Fruit fly (Drosophila melanogaster) whole organism, embryonic: ENCODE results near the gene CG34265.
A peak's percentile ranks its signal among the peaks of the same experiment; 100 is the strongest.

Experiments
- Adf1 ChIP-seq: fragments of 200-800 bp; sonication (Bioruptor generic); IDR thresholded peaks from 2 replicates; pipeline ENCODE4 v1.3.6; 2022; ENCODE audit warnings: missing biosample characterization, missing genetic modification characterization
- CG12104 ChIP-seq: fragments of 200-800 bp; sonication (Bioruptor generic); optimal IDR thresholded peaks from 3 replicates; lab custom pipeline; 2016; ENCODE audit warnings: missing biosample characterization, missing genetic modification characterization
- CG12769 ChIP-seq: fragments of 200-800 bp; sonication (Bioruptor generic); optimal IDR thresholded peaks from 2 replicates; lab custom pipeline; 2019; ENCODE audit warnings: missing biosample characterization, mild to moderate bottlenecking, missing genetic modification characterization, moderate library complexity
- CG13424 ChIP-seq: fragments of 200-800 bp; sonication (Bioruptor generic); optimal IDR thresholded peaks from 2 replicates; lab custom pipeline; 2019; ENCODE audit warnings: missing biosample characterization, mild to moderate bottlenecking, missing genetic modification characterization, moderate library complexity
- CG13894 ChIP-seq: fragments of 200-800 bp; sonication (Bioruptor generic); optimal IDR thresholded peaks from 3 replicates; lab custom pipeline; 2018; ENCODE audit warnings: missing biosample characterization, mild to moderate bottlenecking, missing genetic modification characterization, moderate library complexity
- CG14014 ChIP-seq: fragments of 200-800 bp; sonication (Bioruptor generic); IDR thresholded peaks from 2 replicates; pipeline ENCODE4 v1.3.6; 2022; ENCODE audit warnings: missing biosample characterization, missing genetic modification characterization
- CG14965 ChIP-seq: fragments of 200-800 bp; sonication (Bioruptor generic); optimal IDR thresholded peaks from 2 replicates; lab custom pipeline; 2016; ENCODE audit warnings: missing biosample characterization, missing genetic modification characterization, borderline replicate concordance
- CG1602 ChIP-seq: fragments of 200-800 bp; sonication (Bioruptor generic); optimal IDR thresholded peaks from 3 replicates; lab custom pipeline; 2016; ENCODE audit warnings: missing biosample characterization, missing genetic modification characterization
- CG2116 ChIP-seq: fragments of 200-800 bp; sonication (Bioruptor generic); optimal IDR thresholded peaks from 3 replicates; lab custom pipeline; 2018; ENCODE audit warnings: missing biosample characterization, mild to moderate bottlenecking, missing genetic modification characterization
- CG33213 ChIP-seq: fragments of 200-800 bp; sonication (Bioruptor generic); optimal IDR thresholded peaks from 3 replicates; lab custom pipeline; 2016; ENCODE audit warnings: missing biosample characterization, missing genetic modification characterization
- CG4730 ChIP-seq: fragments of 200-800 bp; sonication (Bioruptor generic); IDR thresholded peaks from 2 replicates; pipeline ENCODE4 v1.3.6; 2022; ENCODE audit warnings: missing biosample characterization, missing genetic modification characterization
- CG5953 ChIP-seq: fragments of 200-800 bp; sonication (Bioruptor generic); IDR thresholded peaks from 2 replicates; pipeline ENCODE4 v1.3.6; 2022; ENCODE audit warnings: missing biosample characterization, missing genetic modification characterization
- CG8944 ChIP-seq: fragments of 200-800 bp; sonication (Bioruptor generic); optimal IDR thresholded peaks from 3 replicates; lab custom pipeline; 2016; ENCODE audit warnings: missing biosample characterization, missing genetic modification characterization
- CG9797 ChIP-seq: fragments of 200-800 bp; sonication (Bioruptor generic); optimal IDR thresholded peaks from 3 replicates; lab custom pipeline; 2018; ENCODE audit warnings: missing biosample characterization, mild to moderate bottlenecking, missing genetic modification characterization
- CG9932 ChIP-seq: fragments of 200-800 bp; sonication (Bioruptor generic); IDR thresholded peaks from 2 replicates; pipeline ENCODE4 v1.3.6; 2022; ENCODE audit warnings: missing biosample characterization, missing genetic modification characterization
- CoRest ChIP-seq: fragments of 200-800 bp; sonication (Bioruptor generic); optimal IDR thresholded peaks from 3 replicates; lab custom pipeline; 2018; ENCODE audit warnings: missing biosample characterization, mild to moderate bottlenecking, missing genetic modification characterization, moderate library complexity
- Dfd ChIP-seq, 2 experiments: fragments of >200 bp; optimal IDR thresholded peaks; 2 replicates each; lab custom pipeline; 2017; ENCODE audit warnings: missing biosample characterization in 2 of 2, missing genetic modification characterization in 2 of 2
- HLH4C ChIP-seq: fragments of 200-800 bp; sonication (Bioruptor generic); IDR thresholded peaks from 3 replicates; pipeline ENCODE4 v1.3.6; 2022; ENCODE audit warnings: missing biosample characterization, missing genetic modification characterization; ENCODE audit not compliant: partially characterized antibody
- Hand ChIP-seq: fragments of 200-800 bp; sonication (Bioruptor generic); optimal IDR thresholded peaks from 2 replicates; lab custom pipeline; 2017; ENCODE audit warnings: mild to moderate bottlenecking, missing biosample characterization, missing genetic modification reagents, missing genetic modification characterization
- Hmx ChIP-seq: fragments of 200-800 bp; sonication (Bioruptor generic); optimal IDR thresholded peaks from 2 replicates; lab custom pipeline; 2016; ENCODE audit warnings: missing biosample characterization, missing genetic modification characterization
- Hr51 ChIP-seq, 2 experiments: fragments of 200-800 bp; sonication (Bioruptor generic); optimal IDR thresholded peaks; 2 replicates in 1 of 2; 3 replicates in 1 of 2; lab custom pipeline; 2016 to 2018; ENCODE audit warnings: missing biosample characterization in 2 of 2, missing genetic modification characterization in 2 of 2, mild to moderate bottlenecking in 1 of 2, moderate library complexity in 1 of 2
- MTF-1 ChIP-seq: fragments of 200-800 bp; sonication (Bioruptor generic); optimal IDR thresholded peaks from 2 replicates; lab custom pipeline; 2018; ENCODE audit warnings: missing biosample characterization, mild to moderate bottlenecking, missing genetic modification characterization, borderline replicate concordance
- Nf-YC ChIP-seq: fragments of 200-800 bp; optimal IDR thresholded peaks from 3 replicates; lab custom pipeline; 2019; ENCODE audit warnings: missing biosample characterization, mild to moderate bottlenecking, missing genetic modification characterization, moderate library complexity
- NfI ChIP-seq: fragments of 200-800 bp; sonication (Bioruptor generic); optimal IDR thresholded peaks from 3 replicates; lab custom pipeline; 2018; ENCODE audit warnings: missing biosample characterization, mild to moderate bottlenecking, missing genetic modification characterization, moderate library complexity
- Opbp ChIP-seq: fragments of 200-800 bp; sonication (Bioruptor generic); IDR thresholded peaks from 3 replicates; pipeline ENCODE4 v1.3.6; 2022; ENCODE audit warnings: missing biosample characterization, missing genetic modification characterization; ENCODE audit not compliant: partially characterized antibody
- PHDP ChIP-seq: fragments of 200-800 bp; sonication (Bioruptor generic); optimal IDR thresholded peaks from 3 replicates; lab custom pipeline; 2018; ENCODE audit warnings: missing biosample characterization, mild to moderate bottlenecking, missing genetic modification characterization, moderate library complexity
- Scr ChIP-seq: fragments of 200-800 bp; sonication (Bioruptor generic); IDR thresholded peaks from 2 replicates; pipeline ENCODE4 v1.3.6; 2022; ENCODE audit warnings: missing biosample characterization, missing genetic modification characterization; ENCODE audit not compliant: partially characterized antibody
- Stat92E ChIP-seq, 3 experiments: fragments of >200 bp in 2 of 3; fragments of 200-800 bp in 1 of 3; sonication (Bioruptor generic) in 1 of 3; optimal IDR thresholded peaks; 2 replicates each; lab custom pipeline; 2017 to 2019; ENCODE audit warnings: missing biosample characterization in 3 of 3, missing genetic modification characterization in 3 of 3, mild to moderate bottlenecking in 1 of 3, moderate library complexity in 1 of 3
- Taf1 ChIP-seq: fragments of 200-800 bp; sonication (Bioruptor generic); IDR thresholded peaks from 2 replicates; pipeline ENCODE4 v1.3.6; 2022; ENCODE audit warnings: missing biosample characterization, missing genetic modification characterization
- chm ChIP-seq: fragments of 200-800 bp; sonication (Bioruptor generic); IDR thresholded peaks from 2 replicates; pipeline ENCODE4 v1.3.6; 2022; ENCODE audit warnings: missing biosample characterization, missing genetic modification characterization
- dpn ChIP-seq, 2 experiments: fragments of 200-800 bp; sonication (Bioruptor generic); optimal IDR thresholded peaks; 3 replicates each; lab custom pipeline; 2016; ENCODE audit warnings: missing biosample characterization in 2 of 2, missing genetic modification characterization in 2 of 2
- en ChIP-seq: fragments of 200-800 bp; sonication (Bioruptor generic); optimal IDR thresholded peaks from 2 replicates; lab custom pipeline; 2016; ENCODE audit warnings: missing biosample characterization, missing genetic modification characterization
- ewg ChIP-seq: fragments of 200-800 bp; sonication (Bioruptor generic); optimal IDR thresholded peaks from 3 replicates; lab custom pipeline; 2017; ENCODE audit warnings: mild to moderate bottlenecking, missing biosample characterization, missing genetic modification reagents, missing genetic modification characterization
- gro ChIP-seq: fragments of 200-800 bp; sonication (Bioruptor generic); optimal IDR thresholded peaks from 2 replicates; lab custom pipeline; 2016; ENCODE audit warnings: missing biosample characterization, missing genetic modification characterization
- hkb ChIP-seq, 2 experiments: fragments of 200-800 bp in 1 of 2; fragments of >200 bp in 1 of 2; sonication (Bioruptor generic) in 1 of 2; IDR thresholded peaks in 1 of 2; optimal IDR thresholded peaks in 1 of 2; 2 replicates each; pipeline versions ENCODE4 v1.3.6 to Lab custom; 2017 to 2022; ENCODE audit warnings: missing biosample characterization in 1 of 2, missing genetic modification characterization in 1 of 2
- hth ChIP-seq: fragments of >200 bp; optimal IDR thresholded peaks from 2 replicates; lab custom pipeline; 2017; ENCODE audit warnings: inconsistent platforms
- lov ChIP-seq, 2 experiments: fragments of 200-800 bp in 1 of 2; fragments of >200 bp in 1 of 2; sonication (Bioruptor generic) in 1 of 2; IDR thresholded peaks in 1 of 2; optimal IDR thresholded peaks in 1 of 2; 2 replicates in 1 of 2; 3 replicates in 1 of 2; pipeline versions ENCODE4 v1.3.6 to Lab custom; 2017 to 2022; ENCODE audit warnings: missing biosample characterization in 1 of 2, missing genetic modification characterization in 1 of 2
- oc ChIP-seq: fragments of 200-800 bp; sonication (Bioruptor generic); optimal IDR thresholded peaks from 2 replicates; lab custom pipeline; 2018; ENCODE audit warnings: missing biosample characterization, mild to moderate bottlenecking, missing genetic modification characterization, moderate library complexity
- phol ChIP-seq: fragments of 200-800 bp; sonication (Bioruptor generic); optimal IDR thresholded peaks from 3 replicates; lab custom pipeline; 2018; ENCODE audit warnings: missing biosample characterization, mild to moderate bottlenecking, missing genetic modification characterization, moderate library complexity
- pita ChIP-seq: fragments of 200-800 bp; sonication (Bioruptor generic); optimal IDR thresholded peaks from 2 replicates; lab custom pipeline; 2017; ENCODE audit warnings: missing biosample characterization, mild to moderate bottlenecking, missing genetic modification characterization
- prd ChIP-seq, 3 experiments: fragments of >200 bp in 2 of 3; fragments of 200-800 bp in 1 of 3; sonication (Bioruptor generic) in 1 of 3; optimal IDR thresholded peaks in 2 of 3; IDR thresholded peaks in 1 of 3; 2 replicates in 2 of 3; 3 replicates in 1 of 3; pipeline versions ENCODE4 v1.3.6 to Lab custom; 2017 to 2022; ENCODE audit warnings: missing biosample characterization in 1 of 3, missing genetic modification characterization in 1 of 3
- psq ChIP-seq: fragments of 200-800 bp; sonication (Bioruptor generic); optimal IDR thresholded peaks from 2 replicates; lab custom pipeline; 2017; ENCODE audit warnings: missing biosample characterization, missing genetic modification characterization
- ranshi ChIP-seq: fragments of 200-800 bp; sonication (Bioruptor generic); IDR thresholded peaks from 2 replicates; pipeline ENCODE4 v1.3.6; 2022; ENCODE audit warnings: missing biosample characterization, missing genetic modification characterization
- ro ChIP-seq: fragments of 200-800 bp; sonication (Bioruptor generic); IDR thresholded peaks from 2 replicates; pipeline ENCODE4 v1.3.6; 2022; ENCODE audit warnings: missing biosample characterization, missing genetic modification characterization
- sc ChIP-seq, 3 experiments: fragments of >200 bp in 2 of 3; fragments of 200-800 bp in 1 of 3; sonication (Bioruptor generic) in 1 of 3; optimal IDR thresholded peaks; 2 replicates in 2 of 3; 3 replicates in 1 of 3; lab custom pipeline; 2017; ENCODE audit warnings: mild to moderate bottlenecking in 1 of 3, missing biosample characterization in 1 of 3, missing genetic modification characterization in 1 of 3, missing genetic modification reagents in 1 of 3
- sima ChIP-seq: fragments of 200-800 bp; sonication (Bioruptor generic); optimal IDR thresholded peaks from 2 replicates; lab custom pipeline; 2016; ENCODE audit warnings: missing biosample characterization, missing genetic modification characterization
- toy ChIP-seq: fragments of 200-800 bp; sonication (Bioruptor generic); IDR thresholded peaks from 2 replicates; pipeline ENCODE4 v1.3.6; 2022; ENCODE audit warnings: missing biosample characterization, missing genetic modification characterization
- unpg ChIP-seq: fragments of 200-800 bp; sonication (Bioruptor generic); optimal IDR thresholded peaks from 3 replicates; lab custom pipeline; 2018; ENCODE audit warnings: missing biosample characterization, mild to moderate bottlenecking, missing genetic modification characterization, moderate library complexity

CG34265 gene

dm6 chr3L:3305430-3305829, 37.2 kb downstream of the CG34265 start (continued):
- no peak for TF ChIP-seq Hand (GFP tag; lab: Kevin White, UChicago)
- no peak for TF ChIP-seq sc (optimal IDR thresholded peaks at IDR 0.05; lab: Kevin White, UChicago)
- peak; percentile 61 for TF ChIP-seq sc (GFP tag; optimal IDR thresholded peaks at IDR 0.05; lab: Kevin White, UChicago)
- TF ChIP-seq CG2116, result no peak
- TF ChIP-seq sima (GFP tag; lab: Kevin White, UChicago), result no peak
- TF ChIP-seq MTF-1 (GFP tag; lab: Kevin White, UChicago), result no peak
- no peak for TF ChIP-seq ewg (GFP tag; lab: Kevin White, UChicago)
- TF ChIP-seq CG33213 (GFP tag; lab: Kevin White, UChicago), result peak; percentile 47
- no peak for TF ChIP-seq CG4730 (GFP tag; lab: Robert Waterston, UW)
- no peak for TF ChIP-seq Hmx (GFP tag; lab: Kevin White, UChicago)
- no peak for TF ChIP-seq hkb (optimal IDR thresholded peaks at IDR 0.05; lab: Kevin White, UChicago)
- no peak for TF ChIP-seq hkb (GFP tag; IDR thresholded peaks at IDR 0.05; lab: Robert Waterston, UW)
- TF ChIP-seq CoRest (tag; lab: Kevin White, UChicago), result peak; percentile 19
- TF ChIP-seq Taf1 (GFP tag; lab: Robert Waterston, UW), result no peak
- no peak for TF ChIP-seq pita (GFP tag; lab: Kevin White, UChicago)
- peak; percentile 75 for TF ChIP-seq CG12769 (tag; lab: Kevin White, UChicago)
- no peak for TF ChIP-seq CG14014 (GFP tag; lab: Robert Waterston, UW)
- no peak for TF ChIP-seq CG9797
- no peak for TF ChIP-seq toy
- peak; percentile 14 to 46 for TF ChIP-seq dpn (GFP tag; optimal IDR thresholded peaks at IDR 0.05; lab: Kevin White, UChicago)
- TF ChIP-seq CG13424 (tag; lab: Kevin White, UChicago), result no peak
- no peak for TF ChIP-seq CG5953 (GFP tag; lab: Robert Waterston, UW)
- no peak for TF ChIP-seq Nf-YC (tag; lab: Kevin White, UChicago)
- TF ChIP-seq psq (GFP tag; lab: Kevin White, UChicago), result no peak
- TF ChIP-seq CG14965 (GFP tag; lab: Kevin White, UChicago), result peak; percentile 37
- TF ChIP-seq PHDP (tag; lab: Kevin White, UChicago), result peak; percentile 79
- TF ChIP-seq unpg (GFP tag; lab: Kevin White, UChicago), result peak; percentile 37
- TF ChIP-seq Scr (GFP tag; lab: Robert Waterston, UW), result no peak
- TF ChIP-seq CG12104, result peak; percentile 3
- TF ChIP-seq CG13894 (tag; lab: Kevin White, UChicago), result no peak
- TF ChIP-seq Adf1 (GFP tag; lab: Robert Waterston, UW), result no peak
- TF ChIP-seq lov (optimal IDR thresholded peaks at IDR 0.05; lab: Kevin White, UChicago), result no peak
- TF ChIP-seq lov (GFP tag; IDR thresholded peaks at IDR 0.05; lab: Robert Waterston, UW), result 0 out of 3 replicates have a peak, but pooled peaks have one; percentile 12
- TF ChIP-seq Hr51 (GFP tag; optimal IDR thresholded peaks at IDR 0.05; lab: Kevin White, UChicago), result no peak
- no peak for TF ChIP-seq CG9932 (GFP tag; lab: Robert Waterston, UW)
- no peak for TF ChIP-seq gro
- TF ChIP-seq phol (tag; lab: Kevin White, UChicago), result no peak
- no peak for TF ChIP-seq Opbp (GFP tag; lab: Robert Waterston, UW)
- TF ChIP-seq ro (GFP tag; lab: Robert Waterston, UW), result no peak
- TF ChIP-seq ranshi (GFP tag; lab: Robert Waterston, UW), result no peak; the same call in 1 of the 2 replicates
- TF ChIP-seq Dfd (GFP tag; optimal IDR thresholded peaks at IDR 0.05; lab: Kevin White, UChicago), result no peak
- no peak for TF ChIP-seq prd (optimal IDR thresholded peaks at IDR 0.05; lab: Kevin White, UChicago)
- TF ChIP-seq prd (GFP tag; IDR thresholded peaks at IDR 0.05; lab: Robert Waterston, UW), result no peak
- no peak for TF ChIP-seq en
- TF ChIP-seq Stat92E (GFP tag; optimal IDR thresholded peaks at IDR 0.05; lab: Kevin White, UChicago), result no peak
- TF ChIP-seq CG8944 (GFP tag; lab: Kevin White, UChicago), result peak; percentile 42
- no peak for TF ChIP-seq hth (lab: Kevin White, UChicago)
- TF ChIP-seq chm (GFP tag; lab: Robert Waterston, UW), result no peak
- no peak for TF ChIP-seq CG1602
- TF ChIP-seq NfI (GFP tag; lab: Kevin White, UChicago), result no peak
- peak; percentile 58 for TF ChIP-seq oc (tag; lab: Kevin White, UChicago)
- no peak for TF ChIP-seq HLH4C
